Worm (Caenorhabditis elegans): ENCODE results near the gene atrn-1.

DNA sequence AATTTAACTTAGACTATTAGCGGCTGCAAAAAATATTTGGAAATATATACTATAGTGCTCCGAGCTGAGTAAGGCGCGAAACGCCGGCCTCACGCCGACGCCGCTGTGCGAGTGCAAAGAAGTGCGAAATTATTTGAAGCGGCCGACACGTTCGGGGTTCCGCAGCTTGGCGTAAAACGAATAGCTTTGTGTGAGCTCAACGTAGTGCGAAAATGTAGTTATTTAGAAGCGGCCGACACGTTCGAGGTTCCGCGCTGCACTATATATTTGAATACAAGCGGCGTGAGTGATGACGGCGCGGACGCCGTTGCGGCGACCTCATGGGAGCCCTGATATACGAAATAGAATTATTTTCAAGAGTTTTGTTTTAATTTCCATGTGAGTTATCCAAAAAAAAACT lies 49.5 kb upstream of the atrn-1 start:
- TF ChIP-seq aly-2 (tag; optimal IDR thresholded peaks at IDR 0.05) (no peak), mdl-1 (tag; optimal IDR thresholded peaks at IDR 0.05) (no peak), lin-13 (GFP tag; optimal IDR thresholded peaks at IDR 0.05) (no peak), dmd-4 (tag; optimal IDR thresholded peaks at IDR 0.05) (no peak), elt-3 (tag; optimal IDR thresholded peaks at IDR 0.05) (no peak)

Data from whole organism, L2 larva.